Worm (Caenorhabditis elegans) whole organism, mixed stage, embryonic: ENCODE measurements around the gene T26H5.14.
A peak's percentile ranks its signal among the peaks of the same experiment; 100 is the strongest.

Experiments
- M03D4.4 ChIP-seq: sonication (generic microtip); optimal IDR thresholded peaks from 2 replicates; lab custom pipeline; 2017; ENCODE audit warnings: mild to moderate bottlenecking, missing genetic modification characterization, missing compliant biosample characterization
- bed-3 ChIP-seq: fragments of 200-800 bp; sonication (Bioruptor generic); optimal IDR thresholded peaks from 3 replicates; lab custom pipeline; 2018; ENCODE audit warnings: mild to moderate bottlenecking, missing genetic modification characterization, moderate library complexity, missing compliant biosample characterization
- blmp-1 ChIP-seq: fragments of 150-350 bp; optimal IDR thresholded peaks from 2 replicates; lab custom pipeline; 2014; ENCODE audit warnings: missing biosample characterization, missing genetic modification characterization
- ceh-39 ChIP-seq: fragments of 150-350 bp; optimal IDR thresholded peaks from 2 replicates; lab custom pipeline; 2014; ENCODE audit warnings: missing biosample characterization, missing genetic modification characterization
- ceh-43 ChIP-seq: fragments of 200-800 bp; sonication (Bioruptor generic); optimal IDR thresholded peaks from 2 replicates; lab custom pipeline; 2018; ENCODE audit warnings: mild to moderate bottlenecking, missing genetic modification characterization, moderate library complexity, missing compliant biosample characterization
- ceh-83 ChIP-seq: fragments of 200-800 bp; sonication (Bioruptor generic); optimal IDR thresholded peaks from 2 replicates; lab custom pipeline; 2018; ENCODE audit warnings: mild to moderate bottlenecking, missing genetic modification characterization, missing compliant biosample characterization
- ces-1 ChIP-seq: fragments of 150-350 bp; optimal IDR thresholded peaks from 2 replicates; lab custom pipeline; 2014; ENCODE audit warnings: missing biosample characterization, missing genetic modification reagents, missing genetic modification characterization
- cnd-1 ChIP-seq: fragments of 200-800 bp; sonication (Bioruptor generic); optimal IDR thresholded peaks from 2 replicates; lab custom pipeline; 2018; ENCODE audit warnings: mild to moderate bottlenecking, missing genetic modification characterization, missing compliant biosample characterization
- elt-3 ChIP-seq: fragments of 150-350 bp; optimal IDR thresholded peaks from 2 replicates; lab custom pipeline; 2014; ENCODE audit warnings: missing biosample characterization, missing genetic modification characterization
- flh-1 ChIP-seq: fragments of 200-800 bp; sonication (Bioruptor generic); optimal IDR thresholded peaks from 2 replicates; lab custom pipeline; 2018; ENCODE audit warnings: mild to moderate bottlenecking, missing genetic modification characterization, moderate library complexity, missing compliant biosample characterization
- ham-2 ChIP-seq: fragments of 200-800 bp; sonication (Bioruptor generic); optimal IDR thresholded peaks from 2 replicates; lab custom pipeline; 2018; ENCODE audit warnings: mild to moderate bottlenecking, missing genetic modification characterization, missing compliant biosample characterization
- hlh-1 ChIP-seq: fragments of 150-350 bp; optimal IDR thresholded peaks from 2 replicates; lab custom pipeline; 2014; ENCODE audit warnings: missing biosample characterization, missing genetic modification reagents, missing genetic modification characterization
- lin-13 ChIP-seq: fragments of 150-350 bp; optimal IDR thresholded peaks from 2 replicates; lab custom pipeline; 2014; ENCODE audit warnings: missing biosample characterization, missing genetic modification characterization
- lin-32 ChIP-seq: fragments of 200-800 bp; sonication (Bioruptor generic); optimal IDR thresholded peaks from 2 replicates; lab custom pipeline; 2018; ENCODE audit warnings: mild to moderate bottlenecking, missing genetic modification characterization, missing compliant biosample characterization
- lsy-2 ChIP-seq: fragments of 150-350 bp; optimal IDR thresholded peaks from 2 replicates; lab custom pipeline; 2014; ENCODE audit warnings: missing biosample characterization, missing genetic modification characterization
- mab-5 ChIP-seq: fragments of 150-350 bp; optimal IDR thresholded peaks from 2 replicates; lab custom pipeline; 2014; ENCODE audit warnings: missing biosample characterization, missing genetic modification characterization
- mep-1 ChIP-seq: fragments of 150-350 bp; optimal IDR thresholded peaks from 2 replicates; lab custom pipeline; 2017; ENCODE audit warnings: missing biosample characterization, missing genetic modification reagents, missing genetic modification characterization, inconsistent platforms
- nhr-12 ChIP-seq: fragments of 150-350 bp; optimal IDR thresholded peaks from 2 replicates; lab custom pipeline; 2014; ENCODE audit warnings: missing biosample characterization, missing genetic modification characterization
- nhr-2 ChIP-seq: fragments of 150-350 bp; optimal IDR thresholded peaks from 2 replicates; lab custom pipeline; 2014; ENCODE audit warnings: missing biosample characterization, missing genetic modification characterization
- nhr-28 ChIP-seq: fragments of 150-350 bp; optimal IDR thresholded peaks from 2 replicates; lab custom pipeline; 2014; ENCODE audit warnings: missing biosample characterization, missing genetic modification characterization
- pha-4 ChIP-seq: fragments of 150-350 bp; optimal IDR thresholded peaks from 2 replicates; lab custom pipeline; 2018; ENCODE audit warnings: missing biosample characterization, missing genetic modification reagents, missing genetic modification characterization
- sem-2 ChIP-seq: fragments of 200-800 bp; sonication (Bioruptor generic); optimal IDR thresholded peaks from 2 replicates; lab custom pipeline; 2018; ENCODE audit warnings: mild to moderate bottlenecking, missing genetic modification characterization, missing compliant biosample characterization
- sptf-1 ChIP-seq: sonication (generic microtip); optimal IDR thresholded peaks from 2 replicates; lab custom pipeline; 2017; ENCODE audit warnings: mild to moderate bottlenecking, missing genetic modification characterization, moderate library complexity, missing compliant biosample characterization
- tbx-8 ChIP-seq: fragments of 200-800 bp; sonication (Bioruptor generic); optimal IDR thresholded peaks from 2 replicates; lab custom pipeline; 2018; ENCODE audit warnings: mild to moderate bottlenecking, missing genetic modification characterization, moderate library complexity, missing compliant biosample characterization
- unc-120 ChIP-seq: sonication (generic microtip); optimal IDR thresholded peaks from 2 replicates; lab custom pipeline; 2017; ENCODE audit warnings: missing genetic modification characterization, missing compliant biosample characterization; ENCODE audit not compliant: poor library complexity, severe bottlenecking
- unc-39 ChIP-seq: fragments of 150-350 bp; optimal IDR thresholded peaks from 2 replicates; lab custom pipeline; 2014; ENCODE audit warnings: missing biosample characterization, missing genetic modification characterization
- unc-62 ChIP-seq: fragments of 150-350 bp; optimal IDR thresholded peaks from 2 replicates; lab custom pipeline; 2014; ENCODE audit warnings: missing biosample characterization, missing genetic modification reagents, missing genetic modification characterization
- zip-8 ChIP-seq: fragments of 150-350 bp; optimal IDR thresholded peaks from 2 replicates; lab custom pipeline; 2014; ENCODE audit warnings: missing biosample characterization, missing genetic modification characterization
- ztf-11 ChIP-seq: fragments of 150-350 bp; optimal IDR thresholded peaks from 2 replicates; lab custom pipeline; 2014; ENCODE audit warnings: missing biosample characterization, missing genetic modification characterization

Gene T26H5.14

ce11 chrV:15484537-15484936 lies 35.6 kb downstream of the T26H5.14 start, which contains the start of gene C06B8.3:
C06B8.3 (minus strand) TSS chrV:15484637.
- no peak for TF ChIP-seq blmp-1 (tag; lab: Kevin White, UChicago)
- TF ChIP-seq ceh-83 (GFP tag; lab: Kevin White, UChicago), result no peak
- no peak for TF ChIP-seq unc-39 (tag; lab: Kevin White, UChicago)

- TF ChIP-seq sptf-1 (tag; lab: Kevin White, UChicago) (no peak), unc-120 (tag; lab: Kevin White, UChicago) (no peak), ces-1 (GFP tag; lab: Kevin White, UChicago) (no peak), ham-2 (GFP tag; lab: Kevin White, UChicago) (no peak), sem-2 (GFP tag; lab: Kevin White, UChicago) (no peak), lin-32 (GFP tag; lab: Kevin White, UChicago) (no peak), mab-5 (no peak), pha-4 (no peak), ceh-43 (GFP tag; lab: Kevin White, UChicago) (no peak), bed-3 (no peak), flh-1 (no peak), hlh-1 (tag; lab: Kevin White, UChicago) (no peak), M03D4.4 (tag; lab: Kevin White, UChicago) (no peak), unc-39 (tag; lab: Kevin White, UChicago) (no peak), nhr-2 (no peak)
Measured at ce11 chrV:15487764-15488163, 38.8 kb downstream of the T26H5.14 start, which contains the start of gene srw-21. srw-21 (plus strand) TSS chrV:15488064.

- TF ChIP-seq unc-120 (tag; lab: Kevin White, UChicago), result no peak
- TF ChIP-seq nhr-12 (tag; lab: Kevin White, UChicago), result no peak
- no peak for TF ChIP-seq bed-3
- no peak for TF ChIP-seq ham-2 (GFP tag; lab: Kevin White, UChicago)
- TF ChIP-seq lsy-2 (tag; lab: Kevin White, UChicago), result no peak
- no peak for TF ChIP-seq sem-2 (GFP tag; lab: Kevin White, UChicago)
Measured at ce11 chrV:15492518-15492917, 43.6 kb downstream of the T26H5.14 start, which contains the start of gene str-264. str-264 (minus strand) TSS chrV:15492618.

- TF ChIP-seq mep-1 (tag; lab: Kevin White, UChicago) (no peak), blmp-1 (tag; lab: Kevin White, UChicago) (no peak), lin-32 (GFP tag; lab: Kevin White, UChicago) (no peak), mab-5 (no peak), tbx-8 (no peak), ces-1 (GFP tag; lab: Kevin White, UChicago) (no peak), ceh-39 (no peak), sem-2 (GFP tag; lab: Kevin White, UChicago) (no peak), ceh-83 (GFP tag; lab: Kevin White, UChicago) (no peak), flh-1 (no peak), ztf-11 (tag; lab: Kevin White, UChicago) (no peak)
Measured at ce11 chrV:15493680-15494079, 44.7 kb downstream of the T26H5.14 start, which contains the start of gene srh-218. srh-218 (plus strand) TSS chrV:15493980.

ce11 chrV:15495169-15495568 lies 46.2 kb downstream of the T26H5.14 start, which contains the start of gene srh-219:
srh-219 (plus strand) TSS chrV:15495469.
- TF ChIP-seq ztf-11 (tag; lab: Kevin White, UChicago), result no peak
- TF ChIP-seq zip-8, result no peak
- no peak for TF ChIP-seq lsy-2 (tag; lab: Kevin White, UChicago)
- TF ChIP-seq flh-1, result no peak
- no peak for TF ChIP-seq nhr-28
- no peak for TF ChIP-seq hlh-1 (tag; lab: Kevin White, UChicago)
- TF ChIP-seq unc-62, result no peak
- no peak for TF ChIP-seq blmp-1 (tag; lab: Kevin White, UChicago)
- no peak for TF ChIP-seq unc-120 (tag; lab: Kevin White, UChicago)
- no peak for TF ChIP-seq elt-3
- no peak for TF ChIP-seq unc-39 (tag; lab: Kevin White, UChicago)
- TF ChIP-seq bed-3, result no peak
- no peak for TF ChIP-seq nhr-12 (tag; lab: Kevin White, UChicago)
- no peak for TF ChIP-seq mab-5

ce11 chrV:15497731-15498130 lies 48.8 kb downstream of the T26H5.14 start:
- TF ChIP-seq ceh-83 (GFP tag; lab: Kevin White, UChicago) (no peak), pha-4 (peak; percentile 100), mab-5 (no peak), elt-3 (no peak), nhr-12 (tag; lab: Kevin White, UChicago) (no peak), lin-13 (tag; lab: Kevin White, UChicago) (peak; percentile 4), ham-2 (GFP tag; lab: Kevin White, UChicago) (peak; percentile 66), tbx-8 (no peak), cnd-1 (tag; lab: Kevin White, UChicago) (peak; percentile 17), nhr-28 (no peak)
